Worm (Caenorhabditis elegans) whole organism, L4 larva: ENCODE measurements around the gene unc-2.

ENCODE experiments used
- D1046.2 ChIP-seq: fragments of 200-800 bp; sonication (Bioruptor generic); IDR thresholded peaks from 2 replicates; pipeline ENCODE4 v1.3.6; 2022; ENCODE audit warnings: missing genetic modification characterization, missing compliant biosample characterization
- F26F4.8 ChIP-seq: fragments of 200-800 bp; sonication (Bioruptor generic); conservative IDR thresholded peaks from 2 replicates; pipeline ENCODE4 v1.3.6; 2022; ENCODE audit warnings: missing genetic modification characterization, missing compliant biosample characterization
- F37D6.2 ChIP-seq: sonication (generic microtip); optimal IDR thresholded peaks from 2 replicates; lab custom pipeline; 2016; ENCODE audit warnings: mild to moderate bottlenecking, missing genetic modification characterization, missing compliant biosample characterization
- F44E2.7 ChIP-seq: fragments of 200-800 bp; sonication (Bioruptor generic); IDR thresholded peaks from 2 replicates; pipeline ENCODE4 v2.1.2; 2022; ENCODE audit warnings: missing genetic modification characterization, missing compliant biosample characterization
- Y48G9A.11 ChIP-seq: fragments of 200-800 bp; sonication (Bioruptor generic); IDR thresholded peaks from 2 replicates; pipeline ENCODE4 v1.3.6; 2022; ENCODE audit warnings: missing genetic modification reagents, missing genetic modification characterization, missing compliant biosample characterization
- Y75B8A.6 ChIP-seq: fragments of 200-800 bp; sonication (Bioruptor generic); IDR thresholded peaks from 2 replicates; pipeline ENCODE4 v1.3.6; 2022; ENCODE audit warnings: missing genetic modification reagents, missing genetic modification characterization, missing compliant biosample characterization
- ZK546.5 ChIP-seq, 2 experiments: sonication (generic microtip); optimal IDR thresholded peaks; 2 replicates each; lab custom pipeline; 2017; ENCODE audit warnings: missing biosample characterization in 2 of 2, missing genetic modification characterization in 2 of 2
- aly-2 ChIP-seq: sonication (generic microtip); optimal IDR thresholded peaks from 2 replicates; lab custom pipeline; 2018; ENCODE audit warnings: missing biosample characterization, missing genetic modification characterization
- arid-1 ChIP-seq: fragments of 200-800 bp; sonication (Bioruptor generic); conservative IDR thresholded peaks from 2 replicates; pipeline ENCODE4 v1.3.6; 2022; ENCODE audit warnings: missing genetic modification reagents, missing genetic modification characterization, missing compliant biosample characterization
- ceh-28 ChIP-seq: fragments of 150-350 bp; optimal IDR thresholded peaks from 2 replicates; lab custom pipeline; 2014; ENCODE audit warnings: missing biosample characterization, missing genetic modification reagents, missing genetic modification characterization
- ceh-82 ChIP-seq: sonication (generic microtip); optimal IDR thresholded peaks from 2 replicates; lab custom pipeline; 2017; ENCODE audit warnings: missing biosample characterization, missing genetic modification characterization
- ces-1 ChIP-seq: fragments of 150-350 bp; sonication (generic microtip); optimal IDR thresholded peaks from 4 replicates; lab custom pipeline; 2014; ENCODE audit warnings: missing biosample characterization, missing genetic modification reagents, missing genetic modification characterization
- ctbp-1 ChIP-seq: fragments of 200-800 bp; sonication (Bioruptor generic); IDR thresholded peaks from 2 replicates; pipeline ENCODE4 v1.3.6; 2022; ENCODE audit warnings: missing genetic modification reagents, missing genetic modification characterization, missing compliant biosample characterization
- dmd-6 ChIP-seq: fragments of 200-800 bp; sonication (Bioruptor generic); IDR thresholded peaks from 2 replicates; pipeline ENCODE4 v1.3.6; 2022; ENCODE audit warnings: missing genetic modification reagents, missing genetic modification characterization, missing compliant biosample characterization
- duxl-1 ChIP-seq: sonication (generic microtip); optimal IDR thresholded peaks from 2 replicates; lab custom pipeline; 2016; ENCODE audit warnings: mild to moderate bottlenecking, missing genetic modification characterization, moderate library complexity, missing compliant biosample characterization; ENCODE audit not compliant: poor library complexity
- egl-27 ChIP-seq: sonication (generic microtip); optimal IDR thresholded peaks from 3 replicates; lab custom pipeline; 2017; ENCODE audit warnings: missing biosample characterization, missing genetic modification reagents, missing genetic modification characterization
- fkh-10 ChIP-seq: fragments of 150-350 bp; optimal IDR thresholded peaks from 2 replicates; lab custom pipeline; 2014; ENCODE audit warnings: missing biosample characterization, missing genetic modification reagents, missing genetic modification characterization
- fos-1 ChIP-seq: fragments of 150-350 bp; optimal IDR thresholded peaks from 2 replicates; lab custom pipeline; 2014; ENCODE audit warnings: missing biosample characterization, missing genetic modification characterization
- hif-1 ChIP-seq, 2 experiments: sonication (generic microtip); optimal IDR thresholded peaks; 2 replicates each; lab custom pipeline; 2016 to 2017; ENCODE audit warnings: missing compliant biosample characterization in 2 of 2, missing genetic modification characterization in 2 of 2, missing genetic modification reagents in 2 of 2, missing genotype in 2 of 2, mild to moderate bottlenecking in 1 of 2
- hlh-30 ChIP-seq: sonication (generic microtip); optimal IDR thresholded peaks from 2 replicates; lab custom pipeline; 2017; ENCODE audit warnings: antibody characterized with exemption, mild to moderate bottlenecking, missing genetic modification characterization, missing compliant biosample characterization; ENCODE audit not compliant: insufficient read depth
- lin-1 ChIP-seq: fragments of 200-800 bp; sonication (Bioruptor generic); IDR thresholded peaks from 2 replicates; pipeline ENCODE4 v1.3.6; 2022; ENCODE audit warnings: missing genetic modification reagents, missing genetic modification characterization, missing compliant biosample characterization
- lin-13 ChIP-seq: fragments of 150-350 bp; optimal IDR thresholded peaks from 2 replicates; lab custom pipeline; 2014; ENCODE audit warnings: missing biosample characterization, missing genetic modification reagents, missing genetic modification characterization
- lin-15B ChIP-seq: fragments of 150-350 bp; sonication (generic microtip); optimal IDR thresholded peaks from 3 replicates; lab custom pipeline; 2014; ENCODE audit warnings: missing biosample characterization, missing genetic modification characterization
- lin-29 ChIP-seq: fragments of 200-800 bp; sonication (Bioruptor generic); IDR thresholded peaks from 2 replicates; pipeline ENCODE4 v1.3.6; 2022; ENCODE audit warnings: missing genetic modification reagents, missing genetic modification characterization, missing compliant biosample characterization
- lin-39 ChIP-seq: fragments of 150-350 bp; optimal IDR thresholded peaks from 2 replicates; lab custom pipeline; 2014; ENCODE audit warnings: missing biosample characterization, missing genetic modification reagents, missing genetic modification characterization
- lir-3 ChIP-seq: sonication (generic microtip); optimal IDR thresholded peaks from 2 replicates; lab custom pipeline; 2016; ENCODE audit warnings: mild to moderate bottlenecking, missing genetic modification characterization, missing compliant biosample characterization
- madf-5 ChIP-seq, 2 experiments: fragments of 200-800 bp; sonication (Bioruptor generic); IDR thresholded peaks; 2 replicates each; pipeline ENCODE4 v1.3.6; 2022; ENCODE audit warnings: missing compliant biosample characterization in 2 of 2, missing genetic modification characterization in 2 of 2
- madf-9 ChIP-seq: fragments of 200-800 bp; sonication (Bioruptor generic); conservative IDR thresholded peaks from 2 replicates; pipeline ENCODE4 v1.3.6; 2022; ENCODE audit warnings: missing genetic modification reagents, missing genetic modification characterization, missing compliant biosample characterization
- mes-2 ChIP-seq: sonication (generic microtip); optimal IDR thresholded peaks from 2 replicates; lab custom pipeline; 2016; ENCODE audit warnings: missing genotype, mild to moderate bottlenecking, missing genetic modification characterization, missing compliant biosample characterization; ENCODE audit not compliant: poor library complexity, severe bottlenecking
- mxl-2 ChIP-seq: fragments of 200-800 bp; sonication (Bioruptor generic); conservative IDR thresholded peaks from 2 replicates; pipeline ENCODE4 v1.3.6; 2022; ENCODE audit warnings: missing genetic modification reagents, missing genetic modification characterization, missing compliant biosample characterization
- mxl-3 ChIP-seq: fragments of 200-800 bp; sonication (Bioruptor generic); optimal IDR thresholded peaks from 2 replicates; lab custom pipeline; 2018; ENCODE audit warnings: mild to moderate bottlenecking, missing genetic modification characterization, missing compliant biosample characterization
- nhr-10 ChIP-seq: fragments of 150-350 bp; optimal IDR thresholded peaks from 2 replicates; lab custom pipeline; 2014; ENCODE audit warnings: missing biosample characterization, missing genetic modification characterization
- nhr-11 ChIP-seq: fragments of 150-350 bp; optimal IDR thresholded peaks from 2 replicates; lab custom pipeline; 2014; ENCODE audit warnings: missing biosample characterization, missing genetic modification characterization
- nhr-25 ChIP-seq: sonication (generic microtip); optimal IDR thresholded peaks from 2 replicates; lab custom pipeline; 2017; ENCODE audit warnings: missing genetic modification characterization, mild to moderate bottlenecking, missing compliant biosample characterization, antibody characterized with exemption, moderate library complexity, borderline replicate concordance; ENCODE audit not compliant: insufficient read depth
- nhr-28 ChIP-seq: fragments of 150-350 bp; optimal IDR thresholded peaks from 2 replicates; lab custom pipeline; 2014; ENCODE audit warnings: missing biosample characterization, missing genetic modification characterization
- nhr-41 ChIP-seq: fragments of 200-800 bp; sonication (Bioruptor generic); IDR thresholded peaks from 2 replicates; pipeline ENCODE4 v1.3.6; 2022; ENCODE audit warnings: missing genetic modification reagents, missing genetic modification characterization, missing compliant biosample characterization
- nhr-6 ChIP-seq: fragments of 150-350 bp; optimal IDR thresholded peaks from 2 replicates; lab custom pipeline; 2014; ENCODE audit warnings: missing biosample characterization, missing genetic modification characterization
- pha-4 ChIP-seq, 2 experiments: fragments of 150-350 bp in 1 of 2; fragments of 200-800 bp in 1 of 2; sonication (Bioruptor generic) in 1 of 2; IDR thresholded peaks in 1 of 2; optimal IDR thresholded peaks in 1 of 2; 2 replicates each; pipeline versions ENCODE4 v1.3.6 to Lab custom; 2014 to 2022; ENCODE audit warnings: missing genetic modification characterization in 2 of 2, missing genetic modification reagents in 2 of 2, missing biosample characterization in 1 of 2, missing compliant biosample characterization in 1 of 2
- rbr-2 ChIP-seq: sonication (generic microtip); optimal IDR thresholded peaks from 2 replicates; lab custom pipeline; 2016; ENCODE audit warnings: missing genotype, missing genetic modification characterization, missing compliant biosample characterization
- saeg-2 ChIP-seq: fragments of 200-800 bp; sonication (Bioruptor generic); IDR thresholded peaks from 2 replicates; pipeline ENCODE4 v1.3.6; 2022; ENCODE audit warnings: missing genetic modification reagents, missing genetic modification characterization, missing compliant biosample characterization
- set-16 ChIP-seq: fragments of 200-800 bp; sonication (Bioruptor generic); IDR thresholded peaks from 2 replicates; pipeline ENCODE4 v1.3.6; 2022; ENCODE audit warnings: missing genetic modification reagents, missing genetic modification characterization, missing compliant biosample characterization
- snpc-1.2 ChIP-seq: fragments of 200-800 bp; sonication (Bioruptor generic); IDR thresholded peaks from 2 replicates; pipeline ENCODE4 v1.3.6; 2022; ENCODE audit warnings: missing genetic modification reagents, missing genetic modification characterization, missing compliant biosample characterization
- snpc-4 ChIP-seq: fragments of 150-350 bp; optimal IDR thresholded peaks from 2 replicates; lab custom pipeline; 2014; ENCODE audit warnings: missing biosample characterization, missing genetic modification characterization
- tag-97 ChIP-seq: fragments of 200-800 bp; sonication (Bioruptor generic); IDR thresholded peaks from 2 replicates; pipeline ENCODE4 v1.3.6; 2022; ENCODE audit warnings: missing genetic modification characterization, missing compliant biosample characterization
- unc-39 ChIP-seq: sonication (generic microtip); optimal IDR thresholded peaks from 2 replicates; lab custom pipeline; 2017; ENCODE audit warnings: missing biosample characterization, missing genetic modification characterization
- unc-62 ChIP-seq, 3 experiments: fragments of 150-350 bp in 1 of 3; sonication (generic microtip); optimal IDR thresholded peaks in 2 of 3; peaks in 1 of 3; 1 replicate in 1 of 3; 2 replicates in 2 of 3; lab custom pipeline; 2014 to 2017; ENCODE audit warnings: missing biosample characterization in 3 of 3, missing genetic modification characterization in 3 of 3, missing genetic modification reagents in 3 of 3, missing genotype in 1 of 3
- vab-7 ChIP-seq: fragments of 200-800 bp; sonication (Bioruptor generic); IDR thresholded peaks from 2 replicates; pipeline ENCODE4 v1.3.6; 2022; ENCODE audit warnings: missing genetic modification reagents, missing genetic modification characterization, missing compliant biosample characterization

unc-2 gene

DNA sequence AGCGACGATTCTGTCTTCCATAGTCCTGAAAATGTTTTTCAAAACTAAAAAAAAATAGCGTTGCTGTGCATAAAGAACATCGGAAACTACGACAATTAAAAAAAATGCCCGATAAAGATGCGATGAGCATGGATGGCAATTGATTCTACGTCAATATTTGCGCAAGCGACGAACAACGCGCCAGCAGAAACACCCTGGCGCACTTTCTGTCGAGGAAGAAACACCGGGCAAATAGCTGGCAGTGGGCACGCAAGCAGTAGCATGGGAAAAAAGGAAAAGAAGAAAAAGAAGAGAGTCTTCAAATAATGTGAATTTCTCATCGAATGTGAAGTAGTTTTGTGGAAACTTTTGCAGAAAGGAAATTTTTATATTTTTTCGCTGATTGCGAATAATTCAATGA is 46.3 kb upstream of the unc-2 start, which contains the start of gene C14A11.9 (continued):
- TF ChIP-seq mxl-3 (peak; percentile 76), unc-62 (GFP tag; optimal IDR thresholded peaks at IDR 0.05 in 1 of 2; lab: Kevin White, UChicago) (peak in 1 of 2 experiments; percentile 90), unc-62 (tag; optimal IDR thresholded peaks at IDR 0.05; lab: Kevin White, UChicago) (no peak), D1046.2 (GFP tag; lab: Robert Waterston, UW) (no peak), egl-27 (tag; lab: Kevin White, UChicago) (no peak), madf-9 (peak; percentile 51; the same call in 1 of the 2 replicates), nhr-10 (no peak), duxl-1 (tag; lab: Kevin White, UChicago) (peak; percentile 84), tag-97 (GFP tag; lab: Robert Waterston, UW) (no peak), snpc-4 (tag; lab: Kevin White, UChicago) (no peak), nhr-25 (tag; lab: Kevin White, UChicago) (peak; percentile 62), saeg-2 (GFP tag; lab: Robert Waterston, UW) (0 out of 2 replicates have a peak, but pooled peaks have one; percentile 64), lin-29 (GFP tag; lab: Robert Waterston, UW) (peak; percentile 77; the same call in 1 of the 2 replicates), ceh-82 (tag; lab: Kevin White, UChicago) (no peak), fos-1 (tag; lab: Kevin White, UChicago) (no peak), snpc-1.2 (GFP tag; lab: Robert Waterston, UW) (peak; percentile 16; the same call in 1 of the 2 replicates)

ce11 chrX:2807390-2807789 is 44.1 kb upstream of the unc-2 start, which contains the start of gene C14A11.5:
Gene C14A11.5, minus strand, starts transcription at chrX:2807528.
- TF ChIP-seq nhr-11 (tag; lab: Kevin White, UChicago) (no peak), nhr-6 (tag; lab: Kevin White, UChicago) (no peak), rbr-2 (tag; lab: Kevin White, UChicago) (peak; percentile 58), ceh-28 (tag; lab: Kevin White, UChicago) (no peak), madf-5 (GFP tag; IDR thresholded peaks at IDR 0.05; lab: Robert Waterston, UW) (no peak), nhr-28 (tag; lab: Kevin White, UChicago) (no peak), Y48G9A.11 (GFP tag; lab: Robert Waterston, UW) (no peak), snpc-1.2 (GFP tag; lab: Robert Waterston, UW) (no peak), Y75B8A.6 (GFP tag; lab: Robert Waterston, UW) (no peak), mxl-2 (GFP tag; lab: Robert Waterston, UW) (no peak), F44E2.7 (GFP tag; lab: Robert Waterston, UW) (no peak), pha-4 (GFP tag; IDR thresholded peaks at IDR 0.05; lab: Robert Waterston, UW) (no peak), pha-4 (tag; optimal IDR thresholded peaks at IDR 0.05; lab: Kevin White, UChicago) (no peak), fkh-10 (GFP tag; lab: Kevin White, UChicago) (peak; percentile 58), lin-1 (GFP tag; lab: Robert Waterston, UW) (no peak), lin-15B (tag; lab: Kevin White, UChicago) (no peak), duxl-1 (tag; lab: Kevin White, UChicago) (no peak), arid-1 (no peak), hif-1 (tag; optimal IDR thresholded peaks at IDR 0.05; lab: Kevin White, UChicago) (no peak), dmd-6 (peak; percentile 18; the same call in 1 of the 2 replicates), mes-2 (tag; lab: Kevin White, UChicago) (no peak), madf-9 (no peak), fos-1 (tag; lab: Kevin White, UChicago) (no peak), vab-7 (GFP tag; lab: Robert Waterston, UW) (no peak), ctbp-1 (GFP tag; lab: Robert Waterston, UW) (no peak), set-16 (no peak), aly-2 (no peak), lir-3 (no peak), nhr-25 (tag; lab: Kevin White, UChicago) (no peak), hlh-30 (tag; lab: Kevin White, UChicago) (peak; percentile 78), ces-1 (GFP tag; lab: Kevin White, UChicago) (no peak), mxl-3 (no peak), ZK546.5 (tag; optimal IDR thresholded peaks at IDR 0.05; lab: Kevin White, UChicago) (no peak), unc-39 (tag; lab: Kevin White, UChicago) (no peak), F26F4.8 (no peak), lin-39 (tag; lab: Kevin White, UChicago) (no peak), F37D6.2 (tag; lab: Kevin White, UChicago) (peak; percentile 15), lin-13 (no peak), nhr-41 (no peak)
